Worm (Caenorhabditis elegans) whole organism, L4 larva: ENCODE measurements around the gene W02G9.4.

Source experiments
- F10B5.3 ChIP-seq: sonication (generic microtip); optimal IDR thresholded peaks from 2 replicates; lab custom pipeline; 2016; ENCODE audit warnings: mild to moderate bottlenecking, missing genetic modification characterization, missing compliant biosample characterization
- F37D6.2 ChIP-seq: sonication (generic microtip); optimal IDR thresholded peaks from 2 replicates; lab custom pipeline; 2016; ENCODE audit warnings: mild to moderate bottlenecking, missing genetic modification characterization, missing compliant biosample characterization
- F44E2.7 ChIP-seq: fragments of 200-800 bp; sonication (Bioruptor generic); IDR thresholded peaks from 2 replicates; pipeline ENCODE4 v2.1.2; 2022; ENCODE audit warnings: missing genetic modification characterization, missing compliant biosample characterization
- F49E8.2 ChIP-seq: sonication (generic microtip); optimal IDR thresholded peaks from 2 replicates; lab custom pipeline; 2016; ENCODE audit warnings: missing compliant biosample characterization, mild to moderate bottlenecking, missing genetic modification characterization, borderline replicate concordance
- T20F7.1 ChIP-seq: fragments of 200-800 bp; sonication (Bioruptor generic); optimal IDR thresholded peaks from 2 replicates; lab custom pipeline; 2018; ENCODE audit warnings: mild to moderate bottlenecking, missing genetic modification characterization, missing compliant biosample characterization
- T26A8.4 ChIP-seq: fragments of 200-800 bp; sonication (Bioruptor generic); IDR thresholded peaks from 2 replicates; pipeline ENCODE4 v1.3.6; 2022; ENCODE audit warnings: missing genetic modification characterization, missing compliant biosample characterization
- Y5F2A.4 ChIP-seq: fragments of 200-800 bp; sonication (Bioruptor generic); optimal IDR thresholded peaks from 2 replicates; lab custom pipeline; 2018; ENCODE audit warnings: mild to moderate bottlenecking, missing genetic modification characterization, missing compliant biosample characterization
- ZK337.2 ChIP-seq: fragments of 200-800 bp; sonication (Bioruptor generic); IDR thresholded peaks from 2 replicates; pipeline ENCODE4 v1.3.6; 2022; ENCODE audit warnings: missing genetic modification reagents, missing genetic modification characterization, missing compliant biosample characterization
- aha-1 ChIP-seq: fragments of 150-350 bp; peaks from one replicate; lab custom pipeline; 2014; ENCODE audit warnings: missing biosample characterization, missing genetic modification characterization
- aly-2 ChIP-seq: sonication (generic microtip); optimal IDR thresholded peaks from 2 replicates; lab custom pipeline; 2018; ENCODE audit warnings: missing biosample characterization, missing genetic modification characterization
- ama-1 ChIP-seq: fragments of 150-350 bp; optimal IDR thresholded peaks from 2 replicates; lab custom pipeline; 2014; ENCODE audit warnings: inconsistent platforms, mixed read lengths
- arid-1 ChIP-seq: fragments of 200-800 bp; sonication (Bioruptor generic); conservative IDR thresholded peaks from 2 replicates; pipeline ENCODE4 v1.3.6; 2022; ENCODE audit warnings: missing genetic modification reagents, missing genetic modification characterization, missing compliant biosample characterization
- attf-4 ChIP-seq: sonication (generic microtip); optimal IDR thresholded peaks from 3 replicates; lab custom pipeline; 2017; ENCODE audit warnings: missing biosample characterization, missing genetic modification characterization
- ceh-20 ChIP-seq: fragments of 200-800 bp; sonication (Bioruptor generic); IDR thresholded peaks from 2 replicates; pipeline ENCODE4 v1.3.6; 2022; ENCODE audit warnings: missing genetic modification reagents, missing genetic modification characterization, missing compliant biosample characterization
- ceh-28 ChIP-seq: fragments of 150-350 bp; optimal IDR thresholded peaks from 2 replicates; lab custom pipeline; 2014; ENCODE audit warnings: missing biosample characterization, missing genetic modification reagents, missing genetic modification characterization
- ceh-44 ChIP-seq: fragments of 200-800 bp; sonication (Bioruptor generic); IDR thresholded peaks from 2 replicates; pipeline ENCODE4 v1.3.6; 2022; ENCODE audit warnings: missing genetic modification reagents, missing genetic modification characterization, missing compliant biosample characterization
- ceh-62 ChIP-seq: sonication (generic microtip); optimal IDR thresholded peaks from 2 replicates; lab custom pipeline; 2017; ENCODE audit warnings: missing biosample characterization, missing genetic modification characterization
- ctbp-1 ChIP-seq: fragments of 200-800 bp; sonication (Bioruptor generic); IDR thresholded peaks from 2 replicates; pipeline ENCODE4 v1.3.6; 2022; ENCODE audit warnings: missing genetic modification reagents, missing genetic modification characterization, missing compliant biosample characterization
- daf-16 ChIP-seq, 3 experiments: sonication (generic microtip); optimal IDR thresholded peaks; 2 replicates each; lab custom pipeline; 2016 to 2017; ENCODE audit warnings: missing genetic modification characterization in 3 of 3, missing genetic modification reagents in 3 of 3, mild to moderate bottlenecking in 2 of 3, missing compliant biosample characterization in 2 of 3, missing biosample characterization in 1 of 3, moderate library complexity in 1 of 3
- daf-19 ChIP-seq: fragments of 200-800 bp; sonication (Bioruptor generic); conservative IDR thresholded peaks from 2 replicates; pipeline ENCODE4 v1.3.6; 2022; ENCODE audit warnings: missing genetic modification characterization, missing compliant biosample characterization
- daf-8 ChIP-seq: fragments of 200-800 bp; sonication (Bioruptor generic); IDR thresholded peaks from 2 replicates; pipeline ENCODE4 v1.3.6; 2022; ENCODE audit warnings: missing genetic modification characterization, missing compliant biosample characterization
- dmd-8 ChIP-seq: fragments of 200-800 bp; sonication (Bioruptor generic); IDR thresholded peaks from 2 replicates; pipeline ENCODE4 v1.3.6; 2022; ENCODE audit warnings: missing genetic modification characterization, missing compliant biosample characterization
- dpl-1 ChIP-seq: fragments of 150-350 bp; optimal IDR thresholded peaks from 2 replicates; lab custom pipeline; 2014; ENCODE audit warnings: missing biosample characterization, missing genetic modification reagents, missing genetic modification characterization
- dve-1 ChIP-seq: sonication (generic microtip); optimal IDR thresholded peaks from 2 replicates; lab custom pipeline; 2017; ENCODE audit warnings: antibody characterized with exemption, mild to moderate bottlenecking, missing genetic modification characterization, missing compliant biosample characterization; ENCODE audit not compliant: insufficient read depth
- egl-43 ChIP-seq: fragments of 200-800 bp; sonication (Bioruptor generic); IDR thresholded peaks from 2 replicates; pipeline ENCODE4 v1.3.6; 2022; ENCODE audit warnings: missing genetic modification reagents, missing genetic modification characterization, missing compliant biosample characterization
- fos-1 ChIP-seq: fragments of 150-350 bp; optimal IDR thresholded peaks from 2 replicates; lab custom pipeline; 2014; ENCODE audit warnings: missing biosample characterization, missing genetic modification characterization
- hif-1 ChIP-seq, 2 experiments: sonication (generic microtip); optimal IDR thresholded peaks; 2 replicates each; lab custom pipeline; 2016 to 2017; ENCODE audit warnings: missing compliant biosample characterization in 2 of 2, missing genetic modification characterization in 2 of 2, missing genetic modification reagents in 2 of 2, missing genotype in 2 of 2, mild to moderate bottlenecking in 1 of 2
- hlh-11 ChIP-seq: fragments of 200-800 bp; sonication (Bioruptor generic); optimal IDR thresholded peaks from 2 replicates; lab custom pipeline; 2018; ENCODE audit warnings: mild to moderate bottlenecking, missing genetic modification characterization, missing compliant biosample characterization
- hmg-1.1 ChIP-seq: fragments of 200-800 bp; sonication (Bioruptor generic); IDR thresholded peaks from 2 replicates; pipeline ENCODE4 v1.3.6; 2022; ENCODE audit warnings: missing genetic modification reagents, missing genetic modification characterization, missing compliant biosample characterization
- jun-1 ChIP-seq: fragments of 150-350 bp; optimal IDR thresholded peaks from 2 replicates; lab custom pipeline; 2014; ENCODE audit warnings: missing biosample characterization, missing genetic modification reagents, missing genetic modification characterization
- lin-15B ChIP-seq: fragments of 150-350 bp; sonication (generic microtip); optimal IDR thresholded peaks from 3 replicates; lab custom pipeline; 2014; ENCODE audit warnings: missing biosample characterization, missing genetic modification characterization
- lin-29 ChIP-seq: fragments of 200-800 bp; sonication (Bioruptor generic); IDR thresholded peaks from 2 replicates; pipeline ENCODE4 v1.3.6; 2022; ENCODE audit warnings: missing genetic modification reagents, missing genetic modification characterization, missing compliant biosample characterization
- lir-3 ChIP-seq: sonication (generic microtip); optimal IDR thresholded peaks from 2 replicates; lab custom pipeline; 2016; ENCODE audit warnings: mild to moderate bottlenecking, missing genetic modification characterization, missing compliant biosample characterization
- madf-5 ChIP-seq, 2 experiments: fragments of 200-800 bp; sonication (Bioruptor generic); IDR thresholded peaks; 2 replicates each; pipeline ENCODE4 v1.3.6; 2022; ENCODE audit warnings: missing compliant biosample characterization in 2 of 2, missing genetic modification characterization in 2 of 2
- madf-9 ChIP-seq: fragments of 200-800 bp; sonication (Bioruptor generic); conservative IDR thresholded peaks from 2 replicates; pipeline ENCODE4 v1.3.6; 2022; ENCODE audit warnings: missing genetic modification reagents, missing genetic modification characterization, missing compliant biosample characterization
- mxl-3 ChIP-seq: fragments of 200-800 bp; sonication (Bioruptor generic); optimal IDR thresholded peaks from 2 replicates; lab custom pipeline; 2018; ENCODE audit warnings: mild to moderate bottlenecking, missing genetic modification characterization, missing compliant biosample characterization
- nhr-237 ChIP-seq: sonication (generic microtip); optimal IDR thresholded peaks from 2 replicates; lab custom pipeline; 2017; ENCODE audit warnings: missing biosample characterization, missing genetic modification characterization
- nhr-48 ChIP-seq: sonication (generic microtip); optimal IDR thresholded peaks from 2 replicates; lab custom pipeline; 2016; ENCODE audit warnings: mild to moderate bottlenecking, missing genetic modification characterization, missing compliant biosample characterization
- nhr-76 ChIP-seq: fragments of 150-350 bp; optimal IDR thresholded peaks from 2 replicates; lab custom pipeline; 2014; ENCODE audit warnings: missing biosample characterization, missing genetic modification characterization
- nhr-77 ChIP-seq: fragments of 150-350 bp; optimal IDR thresholded peaks from 2 replicates; lab custom pipeline; 2014; ENCODE audit warnings: missing biosample characterization, missing genetic modification characterization
- php-3 ChIP-seq: fragments of 200-800 bp; sonication (Bioruptor generic); IDR thresholded peaks from 2 replicates; pipeline ENCODE4 v1.3.6; 2022; ENCODE audit warnings: missing genetic modification reagents, missing genetic modification characterization, missing compliant biosample characterization
- pqm-1 ChIP-seq: sonication (generic microtip); optimal IDR thresholded peaks from 2 replicates; lab custom pipeline; 2017; ENCODE audit warnings: missing biosample characterization, missing genetic modification characterization
- sdz-12 ChIP-seq: fragments of 200-800 bp; sonication (Bioruptor generic); optimal IDR thresholded peaks from 2 replicates; lab custom pipeline; 2018; ENCODE audit warnings: mild to moderate bottlenecking, missing genetic modification characterization, missing compliant biosample characterization
- snpc-1.2 ChIP-seq: fragments of 200-800 bp; sonication (Bioruptor generic); IDR thresholded peaks from 2 replicates; pipeline ENCODE4 v1.3.6; 2022; ENCODE audit warnings: missing genetic modification reagents, missing genetic modification characterization, missing compliant biosample characterization
- snpc-4 ChIP-seq: fragments of 150-350 bp; optimal IDR thresholded peaks from 2 replicates; lab custom pipeline; 2014; ENCODE audit warnings: missing biosample characterization, missing genetic modification characterization
- spr-1 ChIP-seq: sonication (generic microtip); optimal IDR thresholded peaks from 2 replicates; lab custom pipeline; 2016; ENCODE audit warnings: mild to moderate bottlenecking, missing genetic modification characterization, missing compliant biosample characterization
- tra-1 ChIP-seq: fragments of 200-800 bp; sonication (Bioruptor generic); IDR thresholded peaks from 2 replicates; pipeline ENCODE4 v1.3.6; 2022; ENCODE audit warnings: missing genetic modification reagents, missing genetic modification characterization, missing compliant biosample characterization
- unc-39 ChIP-seq: sonication (generic microtip); optimal IDR thresholded peaks from 2 replicates; lab custom pipeline; 2017; ENCODE audit warnings: missing biosample characterization, missing genetic modification characterization
- unc-62 ChIP-seq, 3 experiments: fragments of 150-350 bp in 1 of 3; sonication (generic microtip); optimal IDR thresholded peaks in 2 of 3; peaks in 1 of 3; 1 replicate in 1 of 3; 2 replicates in 2 of 3; lab custom pipeline; 2014 to 2017; ENCODE audit warnings: missing biosample characterization in 3 of 3, missing genetic modification characterization in 3 of 3, missing genetic modification reagents in 3 of 3, missing genotype in 1 of 3
- zag-1 ChIP-seq: fragments of 150-350 bp; optimal IDR thresholded peaks from 2 replicates; lab custom pipeline; 2014; ENCODE audit warnings: missing biosample characterization, missing genetic modification characterization
- zfp-3 ChIP-seq: fragments of 200-800 bp; sonication (Bioruptor generic); conservative IDR thresholded peaks from 2 replicates; pipeline ENCODE4 v1.3.6; 2022; ENCODE audit warnings: missing genetic modification reagents, missing genetic modification characterization, missing compliant biosample characterization

W02G9.4 gene

DNA sequence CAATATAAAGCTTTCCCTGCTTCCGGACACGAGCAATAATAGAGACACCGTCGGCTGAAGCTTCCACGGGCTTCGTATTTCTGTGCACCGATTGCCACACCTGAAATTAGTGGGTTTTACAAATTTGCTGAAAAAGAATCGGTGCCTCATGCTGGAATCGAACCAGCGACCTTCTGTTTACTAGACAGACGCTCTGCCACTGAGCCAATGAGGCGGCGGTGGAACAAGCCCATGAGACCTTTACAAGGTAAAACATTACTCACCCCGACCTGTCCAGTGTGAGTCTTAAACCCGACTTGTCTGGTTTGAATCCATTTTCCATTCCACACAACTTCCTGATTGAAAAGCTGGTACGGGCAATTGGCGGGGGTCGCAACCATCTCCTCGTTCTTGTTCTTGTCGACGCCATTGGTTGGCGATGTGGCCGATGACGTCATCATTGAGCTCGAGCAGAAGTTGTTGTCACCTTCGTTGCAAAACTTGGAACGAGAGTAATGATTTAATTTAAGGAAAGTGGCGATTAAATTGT is 2.1 kb upstream of the W02G9.4 start, which contains the start of gene ndx-2 (continued):
- TF ChIP-seq nhr-76 (tag; lab: Kevin White, UChicago) (no peak), aly-2 (tag; lab: Kevin White, UChicago) (no peak), Y5F2A.4 (GFP tag; lab: Kevin White, UChicago) (peak; percentile 41), tra-1 (GFP tag; lab: Robert Waterston, UW) (peak; percentile 45; the same call in 1 of the 2 replicates), zag-1 (tag; lab: Kevin White, UChicago) (no peak), daf-16 (GFP tag; optimal IDR thresholded peaks at IDR 0.05; lab: Kevin White, UChicago) (peak in 1 of 2 experiments; percentile 57), daf-16 (tag; optimal IDR thresholded peaks at IDR 0.05; lab: Kevin White, UChicago) (peak; percentile 90), hif-1 (tag; optimal IDR thresholded peaks at IDR 0.05; lab: Kevin White, UChicago) (no peak), lin-29 (no peak), ceh-28 (tag; lab: Kevin White, UChicago) (no peak), madf-5 (GFP tag; IDR thresholded peaks at IDR 0.05; lab: Robert Waterston, UW) (peak; percentile 51 to 83; a peak in 3 of 4 replicates), jun-1 (no peak), arid-1 (GFP tag; lab: Robert Waterston, UW) (peak; percentile 54; the same call in 1 of the 2 replicates), egl-43 (GFP tag; lab: Robert Waterston, UW) (peak; percentile 90), F37D6.2 (no peak), mxl-3 (GFP tag; lab: Kevin White, UChicago) (peak; percentile 17), ceh-20 (GFP tag; lab: Robert Waterston, UW) (no peak), hlh-11 (tag; lab: Kevin White, UChicago) (peak; percentile 10), ceh-62 (no peak), nhr-48 (tag; lab: Kevin White, UChicago) (no peak), nhr-77 (no peak), php-3 (GFP tag; lab: Robert Waterston, UW) (0 out of 2 replicates have a peak, but pooled peaks have one; percentile 50), lin-15B (tag; lab: Kevin White, UChicago) (no peak), zfp-3 (no peak), sdz-12 (no peak), dve-1 (tag; lab: Kevin White, UChicago) (peak; percentile 10), dpl-1 (GFP tag; lab: Kevin White, UChicago) (no peak), ZK337.2 (GFP tag; lab: Robert Waterston, UW) (no peak), snpc-4 (tag; lab: Kevin White, UChicago) (no peak), madf-9 (GFP tag; lab: Robert Waterston, UW) (peak; percentile 43; the same call in 1 of the 2 replicates), F10B5.3 (tag; lab: Kevin White, UChicago) (no peak), daf-19 (GFP tag; lab: Robert Waterston, UW) (no peak), attf-4 (tag; lab: Kevin White, UChicago) (no peak), F44E2.7 (GFP tag; lab: Robert Waterston, UW) (peak; percentile 69; the same call in 1 of the 2 replicates), dmd-8 (GFP tag; lab: Robert Waterston, UW) (peak; percentile 79; the same call in 1 of the 2 replicates), unc-39 (tag; lab: Kevin White, UChicago) (no peak), spr-1 (no peak), F49E8.2 (no peak), aha-1 (tag; lab: Kevin White, UChicago) (no peak), fos-1 (tag; lab: Kevin White, UChicago) (no peak), T26A8.4 (GFP tag; lab: Robert Waterston, UW) (peak; percentile 48), hmg-1.1 (GFP tag; lab: Robert Waterston, UW) (no peak), unc-62 (GFP tag; optimal IDR thresholded peaks at IDR 0.05 in 1 of 2; lab: Kevin White, UChicago) (no peak), unc-62 (tag; optimal IDR thresholded peaks at IDR 0.05; lab: Kevin White, UChicago) (no peak), daf-8 (no peak), snpc-1.2 (peak; percentile 79), ctbp-1 (GFP tag; lab: Robert Waterston, UW) (peak; percentile 66), ceh-44 (GFP tag; lab: Robert Waterston, UW) (no peak), T20F7.1 (GFP tag; lab: Kevin White, UChicago) (no peak), ama-1 (no peak), lir-3 (tag; lab: Kevin White, UChicago) (no peak), pqm-1 (tag; lab: Kevin White, UChicago) (no peak), nhr-237 (no peak)
